Worm (Caenorhabditis elegans) whole organism, L3 larva: Measurements from ENCODE around the gene K07E8.6.
"Not testable (repeated sequence)": the region's sequence is repeated elsewhere in the genome, so short reads cannot be mapped to it uniquely, and the experiment has no call there.

Source experiments
- R02D3.7 ChIP-seq: fragments of 150-350 bp; optimal IDR thresholded peaks from 2 replicates; lab custom pipeline; 2014; ENCODE audit warnings: missing biosample characterization, missing genetic modification characterization
- ZK546.5 ChIP-seq: sonication (generic microtip); optimal IDR thresholded peaks from 2 replicates; lab custom pipeline; 2017; ENCODE audit warnings: missing biosample characterization, missing genetic modification characterization
- aly-2 ChIP-seq: fragments of 150-350 bp; optimal IDR thresholded peaks from 2 replicates; lab custom pipeline; 2014; ENCODE audit warnings: missing biosample characterization, missing genetic modification characterization
- ama-1 ChIP-seq: fragments of 150-350 bp; optimal IDR thresholded peaks from 2 replicates; lab custom pipeline; 2018
- ceh-28 ChIP-seq: fragments of 150-350 bp; optimal IDR thresholded peaks from 2 replicates; lab custom pipeline; 2014; ENCODE audit warnings: missing biosample characterization, missing genetic modification reagents, missing genetic modification characterization
- ceh-9 ChIP-seq: sonication (generic microtip); optimal IDR thresholded peaks from 2 replicates; lab custom pipeline; 2018; ENCODE audit warnings: missing biosample characterization, missing genetic modification characterization
- daf-12 ChIP-seq: fragments of 150-350 bp; optimal IDR thresholded peaks from 2 replicates; lab custom pipeline; 2014; ENCODE audit warnings: missing biosample characterization, missing genetic modification reagents, missing genetic modification characterization
- egl-27 ChIP-seq: sonication (generic microtip); optimal IDR thresholded peaks from 4 replicates; lab custom pipeline; 2017; ENCODE audit warnings: missing biosample characterization, missing genetic modification reagents, missing genetic modification characterization
- egl-5 ChIP-seq: fragments of 150-350 bp; optimal IDR thresholded peaks from 2 replicates; lab custom pipeline; 2017; ENCODE audit warnings: missing biosample characterization, missing genetic modification reagents, missing genetic modification characterization, inconsistent platforms
- elt-2 ChIP-seq: sonication (generic microtip); optimal IDR thresholded peaks from 2 replicates; lab custom pipeline; 2016; ENCODE audit warnings: missing genetic modification reagents, mild to moderate bottlenecking, missing genetic modification characterization, missing compliant biosample characterization
- elt-3 ChIP-seq, 3 experiments: fragments of 150-350 bp in 1 of 3; sonication (generic microtip) in 2 of 3; optimal IDR thresholded peaks; 2 replicates in 2 of 3; 4 replicates in 1 of 3; lab custom pipeline; 2014 to 2017; ENCODE audit warnings: missing biosample characterization in 3 of 3, missing genetic modification characterization in 3 of 3
- eor-1 ChIP-seq, 2 experiments: fragments of 150-350 bp; optimal IDR thresholded peaks; 2 replicates each; lab custom pipeline; 2014 to 2018; ENCODE audit warnings: missing biosample characterization in 2 of 2, missing genetic modification characterization in 2 of 2
- fos-1 ChIP-seq: fragments of 150-350 bp; optimal IDR thresholded peaks from 2 replicates; lab custom pipeline; 2014; ENCODE audit warnings: missing biosample characterization, missing genetic modification characterization
- hmg-11 ChIP-seq: sonication (generic microtip); optimal IDR thresholded peaks from 2 replicates; lab custom pipeline; 2016; ENCODE audit warnings: missing genetic modification characterization, missing compliant biosample characterization
- lsy-12 ChIP-seq: sonication (generic microtip); optimal IDR thresholded peaks from 2 replicates; lab custom pipeline; 2016; ENCODE audit warnings: mild to moderate bottlenecking, missing genetic modification characterization, missing compliant biosample characterization
- mdl-1 ChIP-seq: fragments of 150-350 bp; optimal IDR thresholded peaks from 2 replicates; lab custom pipeline; 2014; ENCODE audit warnings: missing biosample characterization, missing genetic modification characterization
- nfya-1 ChIP-seq: sonication (generic microtip); optimal IDR thresholded peaks from 2 replicates; lab custom pipeline; 2017; ENCODE audit warnings: missing genetic modification characterization, mild to moderate bottlenecking, missing compliant biosample characterization, antibody characterized with exemption, moderate library complexity; ENCODE audit not compliant: insufficient read depth
- nhr-11 ChIP-seq: fragments of 150-350 bp; optimal IDR thresholded peaks from 2 replicates; lab custom pipeline; 2014; ENCODE audit warnings: missing biosample characterization, missing genetic modification characterization
- nhr-12 ChIP-seq: fragments of 150-350 bp; optimal IDR thresholded peaks from 2 replicates; lab custom pipeline; 2014; ENCODE audit warnings: missing biosample characterization, missing genetic modification characterization
- nhr-23 ChIP-seq: fragments of 150-350 bp; optimal IDR thresholded peaks from 2 replicates; lab custom pipeline; 2014; ENCODE audit warnings: missing biosample characterization, missing genetic modification reagents, missing genetic modification characterization
- nhr-25 ChIP-seq: sonication (generic microtip); optimal IDR thresholded peaks from 2 replicates; lab custom pipeline; 2017; ENCODE audit warnings: missing biosample characterization, missing genetic modification characterization
- nhr-28 ChIP-seq: fragments of 150-350 bp; optimal IDR thresholded peaks from 2 replicates; lab custom pipeline; 2014; ENCODE audit warnings: missing biosample characterization, missing genetic modification characterization
- nhr-43 ChIP-seq: sonication (generic microtip); optimal IDR thresholded peaks from 2 replicates; lab custom pipeline; 2016; ENCODE audit warnings: mild to moderate bottlenecking, missing genetic modification characterization, missing compliant biosample characterization; ENCODE audit not compliant: poor library complexity, severe bottlenecking
- nhr-67 ChIP-seq: fragments of 150-350 bp; optimal IDR thresholded peaks from 2 replicates; lab custom pipeline; 2014; ENCODE audit warnings: missing biosample characterization, missing genetic modification characterization
- nhr-76 ChIP-seq: fragments of 150-350 bp; sonication (generic microtip); optimal IDR thresholded peaks from 5 replicates; lab custom pipeline; 2014; ENCODE audit warnings: missing biosample characterization, missing genetic modification characterization
- nhr-77 ChIP-seq: fragments of 150-350 bp; optimal IDR thresholded peaks from 2 replicates; lab custom pipeline; 2014; ENCODE audit warnings: missing biosample characterization, missing genetic modification characterization
- pha-4 ChIP-seq: fragments of 150-350 bp; optimal IDR thresholded peaks from 2 replicates; lab custom pipeline; 2014; ENCODE audit warnings: missing biosample characterization, missing genetic modification reagents, missing genetic modification characterization
- skn-1 ChIP-seq: fragments of 150-350 bp; optimal IDR thresholded peaks from 2 replicates; lab custom pipeline; 2014; ENCODE audit warnings: missing biosample characterization, missing genetic modification characterization
- snpc-4 ChIP-seq: fragments of 150-350 bp; optimal IDR thresholded peaks from 2 replicates; lab custom pipeline; 2014; ENCODE audit warnings: missing biosample characterization, missing genetic modification characterization
- unc-39 ChIP-seq: sonication (generic microtip); optimal IDR thresholded peaks from 4 replicates; lab custom pipeline; 2017; ENCODE audit warnings: missing biosample characterization, missing genetic modification characterization
- zag-1 ChIP-seq: fragments of 150-350 bp; optimal IDR thresholded peaks from 2 replicates; lab custom pipeline; 2014; ENCODE audit warnings: missing biosample characterization, missing genetic modification characterization
- ztf-11 ChIP-seq: fragments of 150-350 bp; optimal IDR thresholded peaks from 2 replicates; lab custom pipeline; 2014; ENCODE audit warnings: missing biosample characterization, missing genetic modification characterization
- ztf-4 ChIP-seq: fragments of 150-350 bp; optimal IDR thresholded peaks from 2 replicates; lab custom pipeline; 2014; ENCODE audit warnings: missing biosample characterization, missing genetic modification characterization

The K07E8.6 gene

ce11 chrII:614701-615100 lies 24.7 kb downstream of the K07E8.6 start:
- TF ChIP-seq lsy-12 (tag; lab: Kevin White, UChicago) (no peak), nhr-77 (no peak), nhr-23 (tag; lab: Kevin White, UChicago) (no peak), ceh-28 (tag; lab: Kevin White, UChicago) (peak; percentile 84), egl-27 (tag; lab: Kevin White, UChicago) (no peak)
- TF ChIP-seq, all 47 proteins: peak for 1

DNA sequence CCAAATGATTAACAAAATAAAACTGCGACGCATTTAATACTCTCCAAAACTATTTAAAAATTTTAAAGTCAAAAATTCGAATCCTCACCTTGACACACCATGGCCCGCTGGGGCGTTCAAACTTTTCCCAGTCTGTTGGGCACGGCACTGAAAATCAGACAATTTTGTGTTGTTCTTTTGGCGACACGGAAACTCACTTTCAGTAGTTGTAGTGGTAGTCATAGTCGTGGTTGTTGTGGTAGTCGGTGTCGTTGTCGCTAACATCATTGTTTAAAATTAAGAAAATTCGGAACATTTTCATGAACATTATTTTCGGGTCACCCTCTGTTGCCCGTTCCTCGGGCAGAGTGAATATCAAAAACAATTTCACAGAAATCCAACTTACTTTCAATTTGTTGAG lies 27.0 kb downstream of the K07E8.6 start, which contains the start of gene clec-118:
TSS of gene clec-118 (minus strand) at position 101 of the 400 bp plus-strand sequence.
- not testable (repeated sequence) for TF ChIP-seq zag-1, nhr-25, nhr-28 (tag; lab: Kevin White, UChicago)

DNA sequence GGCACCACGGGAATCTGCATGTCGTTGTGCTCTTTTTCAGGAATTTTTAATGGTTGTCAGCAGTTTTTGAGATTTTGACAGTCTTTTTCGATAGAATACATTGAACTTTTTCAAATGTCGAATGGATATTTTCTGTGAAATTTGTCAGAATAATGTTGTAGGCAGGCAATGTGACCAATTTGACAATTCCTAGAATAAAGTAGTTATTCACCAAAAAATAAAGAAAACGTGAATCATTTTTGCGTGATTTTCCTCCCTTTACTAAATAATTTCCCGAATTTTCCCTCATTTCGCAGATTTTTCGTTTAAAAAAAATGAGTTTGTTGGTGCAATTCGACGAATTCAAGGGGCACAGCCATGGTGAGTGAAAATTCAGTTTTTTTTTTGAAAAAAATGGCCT lies 30.6 kb downstream of the K07E8.6 start, which contains the start of gene W04H10.1:
TSS of gene W04H10.1 (plus strand) at position 301 of the 400 bp plus-strand sequence.
- TF ChIP-seq nhr-25 (tag; lab: Kevin White, UChicago) (no peak), ama-1 (lab: Kevin White, UChicago) (no peak), ztf-11 (no peak), skn-1 (tag; lab: Kevin White, UChicago) (no peak), pha-4 (no peak), snpc-4 (tag; lab: Kevin White, UChicago) (no peak), nhr-23 (tag; lab: Kevin White, UChicago) (no peak), nhr-43 (tag; lab: Kevin White, UChicago) (no peak), ceh-9 (tag; lab: Kevin White, UChicago) (no peak), egl-27 (tag; lab: Kevin White, UChicago) (no peak), nhr-11 (tag; lab: Kevin White, UChicago) (no peak), nhr-12 (tag; lab: Kevin White, UChicago) (no peak), daf-12 (tag; lab: Kevin White, UChicago) (no peak), elt-3 (tag; optimal IDR thresholded peaks at IDR 0.05; lab: Kevin White, UChicago) (no peak), aly-2 (tag; lab: Kevin White, UChicago) (no peak), elt-2 (tag; lab: Kevin White, UChicago) (no peak), nfya-1 (tag; lab: Kevin White, UChicago) (no peak), fos-1 (tag; lab: Kevin White, UChicago) (no peak), eor-1 (tag; optimal IDR thresholded peaks at IDR 0.05; lab: Kevin White, UChicago) (no peak)

DNA sequence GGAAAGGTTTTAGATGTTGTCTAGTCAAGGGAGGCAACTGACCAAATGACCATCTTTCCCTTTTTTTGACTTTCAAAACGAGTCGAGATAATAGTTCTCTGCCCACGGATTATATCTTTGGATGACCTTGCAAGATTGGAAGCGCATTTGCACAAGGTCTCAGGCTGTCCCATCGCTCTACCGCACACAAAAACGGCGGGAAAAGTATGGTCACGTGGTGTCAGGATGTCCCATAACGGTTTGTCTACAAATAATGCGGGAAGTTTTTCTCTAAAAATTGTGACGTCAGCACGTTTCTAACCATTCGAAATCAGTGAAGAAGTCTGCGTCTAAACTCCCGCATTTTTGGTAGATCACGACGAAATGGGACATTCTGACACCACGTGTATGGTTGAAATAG lies 31.0 kb downstream of the K07E8.6 start, which contains the start of gene W04H10.6:
TSS of gene W04H10.6 (minus strand) at position 101 of the 400 bp plus-strand sequence.
- TF ChIP-seq egl-27 (tag; lab: Kevin White, UChicago) (no peak), nhr-25 (tag; lab: Kevin White, UChicago) (peak; percentile 22)
- TF ChIP-seq, all 47 proteins: peak for 1

DNA sequence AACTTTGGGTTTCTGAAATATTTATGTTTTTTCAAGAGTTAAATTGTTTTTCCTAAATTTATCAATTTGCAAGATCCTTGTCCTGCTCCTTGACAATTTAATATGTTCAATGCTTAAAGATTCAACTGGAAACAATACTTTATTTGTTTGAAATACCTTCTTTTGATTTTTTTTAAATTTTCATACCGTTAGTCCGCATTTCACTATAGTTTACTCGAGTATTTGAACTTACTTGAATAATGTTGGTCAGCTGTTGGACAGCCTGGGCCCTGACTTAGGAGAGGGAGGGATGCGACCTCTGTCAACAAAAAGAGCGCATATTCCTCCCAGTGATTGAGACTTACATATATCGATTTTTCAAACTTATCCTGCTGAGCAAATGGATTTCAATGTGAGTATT lies 33.3 kb downstream of the K07E8.6 start, which contains the start of gene W04H10.5:
TSS of gene W04H10.5 (plus strand) at position 301 of the 400 bp plus-strand sequence.
- no peak for TF ChIP-seq nhr-67
- no peak for TF ChIP-seq egl-5
- no peak for TF ChIP-seq ZK546.5
- TF ChIP-seq egl-27 (tag; lab: Kevin White, UChicago) = no peak
- TF ChIP-seq ztf-4 (tag; lab: Kevin White, UChicago) = no peak
- TF ChIP-seq eor-1 (tag; optimal IDR thresholded peaks at IDR 0.05; lab: Kevin White, UChicago) = no peak
- no peak for TF ChIP-seq ceh-9 (tag; lab: Kevin White, UChicago)
- TF ChIP-seq nhr-11 (tag; lab: Kevin White, UChicago) = no peak
- no peak for TF ChIP-seq snpc-4 (tag; lab: Kevin White, UChicago)
- no peak for TF ChIP-seq unc-39
- no peak for TF ChIP-seq nhr-25 (tag; lab: Kevin White, UChicago)
- no peak for TF ChIP-seq R02D3.7 (tag; lab: Kevin White, UChicago)
- no peak for TF ChIP-seq daf-12 (tag; lab: Kevin White, UChicago)
- no peak for TF ChIP-seq nhr-28 (tag; lab: Kevin White, UChicago)
- no peak for TF ChIP-seq pha-4

ce11 chrII:605267-605666 lies 34.1 kb downstream of the K07E8.6 start, which contains the start of gene W04H10.2:
Gene W04H10.2 (plus strand): TSS chrII:605567.
- TF ChIP-seq hmg-11 (no peak), ztf-11 (no peak), nhr-25 (tag; lab: Kevin White, UChicago) (no peak), mdl-1 (tag; lab: Kevin White, UChicago) (no peak), nhr-43 (tag; lab: Kevin White, UChicago) (no peak), unc-39 (no peak), fos-1 (tag; lab: Kevin White, UChicago) (no peak), nhr-76 (no peak)
